Worm (Caenorhabditis elegans): ENCODE data around the gene daf-6.

DNA sequence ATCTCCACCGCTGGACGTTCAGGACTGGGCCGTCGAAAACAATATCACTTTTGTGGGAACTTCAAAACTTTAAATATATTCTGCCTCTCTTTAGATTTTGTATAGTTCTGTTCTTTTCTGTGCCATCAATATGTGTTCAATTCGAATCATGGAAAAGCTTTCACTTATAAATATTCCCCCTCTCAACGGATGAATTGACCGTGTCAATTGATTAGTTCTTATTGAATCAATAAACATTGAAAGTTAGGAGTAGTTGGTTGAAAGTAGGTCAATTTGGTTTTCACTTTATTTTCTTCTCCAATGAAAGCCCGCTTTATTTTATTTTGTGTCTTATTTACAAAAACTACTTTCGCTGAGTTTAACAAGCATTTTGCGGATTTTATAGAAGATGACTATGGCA is 9.9 kb downstream of the daf-6 start, which contains the start of gene lips-8:
- TF ChIP-seq dao-5 (tag; optimal IDR thresholded peaks at IDR 0.05) (no peak), W03F9.2 (tag; optimal IDR thresholded peaks at IDR 0.05) (no peak), him-1 (tag; optimal IDR thresholded peaks at IDR 0.05) (no peak)

Measured in whole organism, L4/young adult.